Fruit fly (Drosophila melanogaster): ENCODE data around the gene CG7059.

The CG7059 gene

dm6 chr3R:22358810-22359209 is 30.8 kb upstream of the CG7059 start (continued):
- TF ChIP-seq Med (GFP tag) (peak; percentile 76), CG7987 (GFP tag; optimal IDR thresholded peaks at IDR 0.05) (peak; percentile 82), dimm (GFP tag; IDR thresholded peaks at IDR 0.05) (no peak), Elba2 (GFP tag; optimal IDR thresholded peaks at IDR 0.05) (no peak), Dll (GFP tag; IDR thresholded peaks at IDR 0.05; ENCODE audit: partially characterized antibody) (no peak), CG14860 (GFP tag; IDR thresholded peaks at IDR 0.05; ENCODE audit: partially characterized antibody) (no peak), grn (GFP tag; optimal IDR thresholded peaks at IDR 0.05) (peak; percentile 47), CG7556 (GFP tag; optimal IDR thresholded peaks at IDR 0.05) (peak; percentile 67), usp (GFP tag; optimal IDR thresholded peaks at IDR 0.05) (no peak), sim (GFP tag; IDR thresholded peaks at IDR 0.05) (peak; percentile 69), sr (GFP tag; IDR thresholded peaks at IDR 0.05) (peak; percentile 22; the same call in 1 of the 3 replicates), sob (GFP tag; IDR thresholded peaks at IDR 0.05) (peak; percentile 64), lov (optimal IDR thresholded peaks at IDR 0.05) (no peak), lov (GFP tag; IDR thresholded peaks at IDR 0.05) (peak; percentile 74; the same call in 1 of the 3 replicates), Nf-YA (GFP tag; IDR thresholded peaks at IDR 0.05) (peak; percentile 53; the same call in 1 of the 2 replicates), ems (GFP tag; optimal IDR thresholded peaks at IDR 0.05) (peak; percentile 56), CG2889 (GFP tag; IDR thresholded peaks at IDR 0.05) (peak; percentile 49; the same call in 1 of the 3 replicates), sc (optimal IDR thresholded peaks at IDR 0.05) (no peak), sc (GFP tag; optimal IDR thresholded peaks at IDR 0.05) (peak; percentile 89), CG30431 (GFP tag; optimal IDR thresholded peaks at IDR 0.05) (peak; percentile 37), E2f1 (GFP tag; IDR thresholded peaks at IDR 0.05) (peak; percentile 63), CG34224 (GFP tag; IDR thresholded peaks at IDR 0.05; ENCODE audit: partially characterized antibody) (no peak), pzg (GFP tag; optimal IDR thresholded peaks at IDR 0.05) (no peak), HmgZ (tag; optimal IDR thresholded peaks at IDR 0.05) (peak; percentile 33), yki (optimal IDR thresholded peaks at IDR 0.05) (no peak), Dek (tag; optimal IDR thresholded peaks at IDR 0.05) (peak; percentile 17), CG4854 (GFP tag; optimal IDR thresholded peaks at IDR 0.05) (peak; percentile 62), CG8359 (GFP tag; optimal IDR thresholded peaks at IDR 0.05; ENCODE audit: borderline replicate concordance) (peak; percentile 61), sisA (GFP tag; IDR thresholded peaks at IDR 0.05) (peak; percentile 46; the same call in 1 of the 2 replicates), CG11504 (tag; optimal IDR thresholded peaks at IDR 0.05) (peak; percentile 75), Blimp-1 (GFP tag; optimal IDR thresholded peaks at IDR 0.05) (peak; percentile 88), her (GFP tag; optimal IDR thresholded peaks at IDR 0.05) (no peak), MBD-R2 (GFP tag; IDR thresholded peaks at IDR 0.05) (peak; percentile 18; the same call in 1 of the 2 replicates), TFAM (GFP tag; optimal IDR thresholded peaks at IDR 0.05) (peak; percentile 17), gro (GFP tag; optimal IDR thresholded peaks at IDR 0.05) (peak; percentile 20), CG2129 (GFP tag; IDR thresholded peaks at IDR 0.05; ENCODE audit: partially characterized antibody) (no peak), CG5180 (GFP tag; optimal IDR thresholded peaks at IDR 0.05) (peak; percentile 22), Atf3 (GFP tag; optimal IDR thresholded peaks at IDR 0.05) (peak; percentile 33), h (optimal IDR thresholded peaks at IDR 0.05) (no peak), CG4328 (GFP tag; optimal IDR thresholded peaks at IDR 0.05) (peak; percentile 58), crp (GFP tag; optimal IDR thresholded peaks at IDR 0.05) (peak in 1 of 2 experiments; percentile 18), sqz (GFP tag; optimal IDR thresholded peaks at IDR 0.05) (peak; percentile 36), D (optimal IDR thresholded peaks at IDR 0.05) (no peak), D (GFP tag; optimal IDR thresholded peaks at IDR 0.05) (peak; percentile 82), CG16813 (GFP tag; IDR thresholded peaks at IDR 0.05; ENCODE audit: partially characterized antibody) (no peak), CG4424 (GFP tag; optimal IDR thresholded peaks at IDR 0.05) (peak; percentile 73), twi (tag; optimal IDR thresholded peaks at IDR 0.05) (peak; percentile 42), CG7357 (GFP tag; IDR thresholded peaks at IDR 0.05) (peak; percentile 35; the same call in 1 of the 3 replicates), pnt (GFP tag; optimal IDR thresholded peaks at IDR 0.05) (peak; percentile 36), pan (optimal IDR thresholded peaks at IDR 0.05) (no peak), pan (GFP tag; optimal IDR thresholded peaks at IDR 0.05 in 1 of 2, IDR thresholded peaks at IDR 0.05 in 1 of 2) (peak in 1 of 2 experiments; percentile 85), zen (tag; optimal IDR thresholded peaks at IDR 0.05) (peak; percentile 72)
